Fruit fly (Drosophila melanogaster) whole organism, embryonic: ENCODE data around the gene CG1738.

Experiments
- Atf-2 ChIP-seq: fragments of 200-800 bp; sonication (Bioruptor generic); optimal IDR thresholded peaks from 2 replicates; lab custom pipeline; 2016; ENCODE audit warnings: missing biosample characterization, missing genetic modification characterization
- C15 ChIP-seq: fragments of 200-800 bp; sonication (Bioruptor generic); IDR thresholded peaks from 3 replicates; pipeline ENCODE4 v1.3.6; 2022; ENCODE audit warnings: missing biosample characterization, missing genetic modification characterization
- CG10267 ChIP-seq: fragments of 200-800 bp; sonication (Bioruptor generic); optimal IDR thresholded peaks from 2 replicates; lab custom pipeline; 2018; ENCODE audit warnings: missing biosample characterization, mild to moderate bottlenecking, missing genetic modification characterization, moderate library complexity
- CG10543 ChIP-seq: fragments of 200-800 bp; sonication (Bioruptor generic); optimal IDR thresholded peaks from 3 replicates; lab custom pipeline; 2017; ENCODE audit warnings: missing biosample characterization, mild to moderate bottlenecking, missing genetic modification characterization, moderate library complexity
- CG14014 ChIP-seq: fragments of 200-800 bp; sonication (Bioruptor generic); IDR thresholded peaks from 2 replicates; pipeline ENCODE4 v1.3.6; 2022; ENCODE audit warnings: missing biosample characterization, missing genetic modification characterization
- CG14441 ChIP-seq: fragments of 200-800 bp; sonication (Bioruptor generic); IDR thresholded peaks from 2 replicates; pipeline ENCODE4 v1.3.6; 2022; ENCODE audit warnings: missing biosample characterization, missing genetic modification characterization
- CG1529 ChIP-seq: fragments of 200-800 bp; sonication (Bioruptor generic); optimal IDR thresholded peaks from 3 replicates; lab custom pipeline; 2018; ENCODE audit warnings: missing biosample characterization, missing genetic modification characterization
- CG15696 ChIP-seq: fragments of 200-800 bp; sonication (Bioruptor generic); optimal IDR thresholded peaks from 2 replicates; lab custom pipeline; 2019; ENCODE audit warnings: missing biosample characterization, mild to moderate bottlenecking, missing genetic modification characterization, moderate library complexity
- CG2120 ChIP-seq: fragments of 200-800 bp; sonication (Bioruptor generic); optimal IDR thresholded peaks from 3 replicates; lab custom pipeline; 2016; ENCODE audit warnings: missing biosample characterization, missing genetic modification characterization
- CG3838 ChIP-seq: fragments of 200-800 bp; sonication (Bioruptor generic); optimal IDR thresholded peaks from 3 replicates; lab custom pipeline; 2016; ENCODE audit warnings: missing biosample characterization, missing genetic modification characterization
- CG3847 ChIP-seq: fragments of 200-800 bp; sonication (Bioruptor generic); IDR thresholded peaks from 2 replicates; pipeline ENCODE4 v1.3.6; 2022; ENCODE audit warnings: missing biosample characterization, missing genetic modification characterization
- CG4707 ChIP-seq: fragments of 200-800 bp; sonication (Bioruptor generic); optimal IDR thresholded peaks from 2 replicates; lab custom pipeline; 2018; ENCODE audit warnings: missing biosample characterization, mild to moderate bottlenecking, missing genetic modification characterization, moderate library complexity
- CG6654 ChIP-seq: fragments of 200-800 bp; sonication (Bioruptor generic); optimal IDR thresholded peaks from 2 replicates; lab custom pipeline; 2017; ENCODE audit warnings: missing biosample characterization, mild to moderate bottlenecking, missing genetic modification characterization
- CG6689 ChIP-seq: fragments of 200-800 bp; sonication (Bioruptor generic); IDR thresholded peaks from 2 replicates; pipeline ENCODE4 v1.3.6; 2022; ENCODE audit warnings: missing biosample characterization, missing genetic modification characterization
- CG7745 ChIP-seq: fragments of 200-800 bp; sonication (Bioruptor generic); optimal IDR thresholded peaks from 2 replicates; lab custom pipeline; 2018; ENCODE audit warnings: missing biosample characterization, mild to moderate bottlenecking, missing genetic modification characterization, moderate library complexity
- CG7987 ChIP-seq: fragments of 200-800 bp; sonication (Bioruptor generic); optimal IDR thresholded peaks from 2 replicates; lab custom pipeline; 2018; ENCODE audit warnings: missing biosample characterization, mild to moderate bottlenecking, missing genetic modification characterization, moderate library complexity
- CG8765 ChIP-seq: fragments of 200-800 bp; sonication (Bioruptor generic); IDR thresholded peaks from 2 replicates; pipeline ENCODE4 v1.3.6; 2022; ENCODE audit warnings: missing biosample characterization, missing genetic modification characterization
- CG9727 ChIP-seq: fragments of 200-800 bp; sonication (Bioruptor generic); optimal IDR thresholded peaks from 3 replicates; lab custom pipeline; 2017; ENCODE audit warnings: missing biosample characterization, mild to moderate bottlenecking, missing genetic modification characterization
- CHES-1-like ChIP-seq: fragments of 200-800 bp; sonication (Bioruptor generic); optimal IDR thresholded peaks from 2 replicates; lab custom pipeline; 2016; ENCODE audit warnings: missing biosample characterization, missing genetic modification characterization
- Camta ChIP-seq: fragments of 200-800 bp; sonication (Bioruptor generic); optimal IDR thresholded peaks from 2 replicates; lab custom pipeline; 2016; ENCODE audit warnings: missing biosample characterization, missing genetic modification characterization
- Deaf1 ChIP-seq: fragments of 200-800 bp; optimal IDR thresholded peaks from 3 replicates; lab custom pipeline; 2019; ENCODE audit warnings: missing biosample characterization, mild to moderate bottlenecking, missing genetic modification characterization, moderate library complexity
- Dek ChIP-seq: fragments of 200-800 bp; sonication (Bioruptor generic); optimal IDR thresholded peaks from 3 replicates; lab custom pipeline; 2019; ENCODE audit warnings: missing biosample characterization, mild to moderate bottlenecking, missing genetic modification characterization, moderate library complexity
- Dip3 ChIP-seq: fragments of 200-800 bp; sonication (Bioruptor generic); optimal IDR thresholded peaks from 3 replicates; lab custom pipeline; 2016; ENCODE audit warnings: missing biosample characterization, missing genetic modification characterization
- E2f1 ChIP-seq: fragments of 200-800 bp; sonication (Bioruptor generic); IDR thresholded peaks from 2 replicates; pipeline ENCODE4 v1.3.6; 2022; ENCODE audit warnings: missing biosample characterization, missing genetic modification characterization
- H2.0 ChIP-seq: fragments of 200-800 bp; sonication (Bioruptor generic); IDR thresholded peaks from 2 replicates; pipeline ENCODE4 v1.3.6; 2022; ENCODE audit warnings: missing biosample characterization, missing genetic modification characterization
- Hr51 ChIP-seq, 2 experiments: fragments of 200-800 bp; sonication (Bioruptor generic); optimal IDR thresholded peaks; 2 replicates in 1 of 2; 3 replicates in 1 of 2; lab custom pipeline; 2016 to 2018; ENCODE audit warnings: missing biosample characterization in 2 of 2, missing genetic modification characterization in 2 of 2, mild to moderate bottlenecking in 1 of 2, moderate library complexity in 1 of 2
- Myb ChIP-seq: fragments of 200-800 bp; sonication (Bioruptor generic); optimal IDR thresholded peaks from 2 replicates; lab custom pipeline; 2016; ENCODE audit warnings: missing biosample characterization, missing genetic modification characterization
- Optix ChIP-seq: fragments of 200-800 bp; sonication (Bioruptor generic); IDR thresholded peaks from 3 replicates; pipeline ENCODE4 v1.3.6; 2022; ENCODE audit warnings: missing biosample characterization, missing genetic modification characterization
- PHDP ChIP-seq: fragments of 200-800 bp; sonication (Bioruptor generic); optimal IDR thresholded peaks from 3 replicates; lab custom pipeline; 2018; ENCODE audit warnings: missing biosample characterization, mild to moderate bottlenecking, missing genetic modification characterization, moderate library complexity
- Side ChIP-seq: fragments of 200-800 bp; sonication (Bioruptor generic); optimal IDR thresholded peaks from 2 replicates; lab custom pipeline; 2016; ENCODE audit warnings: missing biosample characterization, missing genetic modification characterization
- Usf ChIP-seq: fragments of 200-800 bp; sonication (Bioruptor generic); optimal IDR thresholded peaks from 2 replicates; lab custom pipeline; 2017; ENCODE audit warnings: missing genotype, missing biosample characterization, missing genetic modification characterization
- bcd ChIP-seq: fragments of 200-800 bp; sonication (Bioruptor generic); optimal IDR thresholded peaks from 2 replicates; lab custom pipeline; 2017; ENCODE audit warnings: missing biosample characterization, mild to moderate bottlenecking, missing genetic modification characterization
- btn ChIP-seq: fragments of 200-800 bp; sonication (Bioruptor generic); optimal IDR thresholded peaks from 2 replicates; lab custom pipeline; 2016; ENCODE audit warnings: missing biosample characterization, missing genetic modification characterization
- ewg ChIP-seq: fragments of 200-800 bp; sonication (Bioruptor generic); optimal IDR thresholded peaks from 3 replicates; lab custom pipeline; 2017; ENCODE audit warnings: mild to moderate bottlenecking, missing biosample characterization, missing genetic modification reagents, missing genetic modification characterization
- gro ChIP-seq: fragments of 200-800 bp; sonication (Bioruptor generic); optimal IDR thresholded peaks from 2 replicates; lab custom pipeline; 2016; ENCODE audit warnings: missing biosample characterization, missing genetic modification characterization
- gsb-n ChIP-seq: fragments of 200-800 bp; sonication (Bioruptor generic); optimal IDR thresholded peaks from 3 replicates; lab custom pipeline; 2018; ENCODE audit warnings: missing biosample characterization, mild to moderate bottlenecking, missing genetic modification characterization
- hkb ChIP-seq, 2 experiments: fragments of 200-800 bp in 1 of 2; fragments of >200 bp in 1 of 2; sonication (Bioruptor generic) in 1 of 2; IDR thresholded peaks in 1 of 2; optimal IDR thresholded peaks in 1 of 2; 2 replicates each; pipeline versions ENCODE4 v1.3.6 to Lab custom; 2017 to 2022; ENCODE audit warnings: missing biosample characterization in 1 of 2, missing genetic modification characterization in 1 of 2
- kay ChIP-seq: fragments of 200-800 bp; sonication (Bioruptor generic); optimal IDR thresholded peaks from 2 replicates; lab custom pipeline; 2016; ENCODE audit warnings: missing biosample characterization, missing genetic modification characterization
- knrl ChIP-seq: fragments of 200-800 bp; sonication (Bioruptor generic); IDR thresholded peaks from 3 replicates; pipeline ENCODE4 v1.3.6; 2022; ENCODE audit warnings: missing biosample characterization, missing genetic modification characterization; ENCODE audit not compliant: partially characterized antibody
- lola ChIP-seq, 3 experiments: fragments of >200 bp in 2 of 3; fragments of 200-800 bp in 1 of 3; sonication (Bioruptor generic) in 1 of 3; optimal IDR thresholded peaks; 2 replicates each; lab custom pipeline; 2017 to 2019; ENCODE audit warnings: missing biosample characterization in 3 of 3, missing genetic modification characterization in 3 of 3, mild to moderate bottlenecking in 1 of 3, moderate library complexity in 1 of 3
- luna ChIP-seq: fragments of 200-800 bp; sonication (Bioruptor generic); optimal IDR thresholded peaks from 2 replicates; lab custom pipeline; 2016; ENCODE audit warnings: missing biosample characterization, missing genetic modification characterization
- odd ChIP-seq: fragments of 200-800 bp; sonication (Bioruptor generic); optimal IDR thresholded peaks from 2 replicates; lab custom pipeline; 2017; ENCODE audit warnings: missing biosample characterization, mild to moderate bottlenecking, missing genetic modification characterization
- sc ChIP-seq, 3 experiments: fragments of >200 bp in 2 of 3; fragments of 200-800 bp in 1 of 3; sonication (Bioruptor generic) in 1 of 3; optimal IDR thresholded peaks; 2 replicates in 2 of 3; 3 replicates in 1 of 3; lab custom pipeline; 2017; ENCODE audit warnings: mild to moderate bottlenecking in 1 of 3, missing biosample characterization in 1 of 3, missing genetic modification characterization in 1 of 3, missing genetic modification reagents in 1 of 3
- sens ChIP-seq: fragments of 200-800 bp; sonication (Bioruptor generic); peaks from one replicate; lab custom pipeline; 2016; ENCODE audit warnings: missing biosample characterization, missing genetic modification characterization
- tin ChIP-seq: fragments of 200-800 bp; sonication (Bioruptor generic); optimal IDR thresholded peaks from 3 replicates; lab custom pipeline; 2016; ENCODE audit warnings: missing biosample characterization, missing genetic modification characterization
- tll ChIP-seq, 2 experiments: fragments of 200-800 bp in 1 of 2; fragments of >200 bp in 1 of 2; sonication (Bioruptor generic) in 1 of 2; optimal IDR thresholded peaks; 2 replicates each; lab custom pipeline; 2017 to 2019; ENCODE audit warnings: missing biosample characterization in 2 of 2, missing genetic modification characterization in 2 of 2, mild to moderate bottlenecking in 1 of 2, moderate library complexity in 1 of 2
- tx ChIP-seq: fragments of 200-800 bp; sonication (Bioruptor generic); optimal IDR thresholded peaks from 2 replicates; lab custom pipeline; 2016; ENCODE audit warnings: missing biosample characterization, missing genetic modification characterization
- wor ChIP-seq: fragments of 200-800 bp; sonication (Bioruptor generic); IDR thresholded peaks from 2 replicates; pipeline ENCODE4 v1.3.6; 2022; ENCODE audit warnings: missing biosample characterization, missing genetic modification characterization

The CG1738 gene

DNA sequence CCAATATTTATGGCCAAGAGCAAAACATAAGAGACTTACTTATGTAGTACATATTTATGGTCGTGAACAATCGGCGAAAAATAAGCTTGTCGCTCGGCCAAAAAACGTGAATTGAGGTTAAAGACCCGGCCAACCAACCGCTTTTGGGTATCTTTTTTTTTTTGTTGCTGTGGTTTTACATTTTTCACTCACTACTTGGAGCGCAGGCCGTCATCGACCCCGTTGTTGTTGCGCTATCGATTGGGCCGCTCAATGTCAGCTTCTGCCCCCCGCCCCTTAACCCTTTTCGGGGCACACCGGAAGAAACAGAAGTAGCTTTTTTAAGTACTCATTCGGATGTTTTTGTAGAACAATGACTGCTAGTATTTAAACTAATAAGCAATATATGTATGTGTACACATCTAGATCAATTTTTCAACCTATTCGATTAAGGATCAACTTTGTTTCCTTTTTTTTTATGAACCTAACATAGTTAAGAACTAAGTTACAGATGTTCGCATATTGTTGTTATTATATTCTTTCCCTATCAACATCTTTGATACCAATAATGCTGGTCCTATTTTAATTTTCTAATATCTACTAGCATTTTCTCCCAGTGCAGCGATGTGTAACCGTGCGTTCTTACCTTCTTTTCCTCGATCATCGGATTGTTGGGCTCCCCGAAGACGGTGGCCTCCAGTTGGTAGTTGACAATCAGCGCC, 10.7 kb upstream of the CG1738 start (continued):
- TF ChIP-seq CG6654 (GFP tag; lab: Kevin White, UChicago) (peak; percentile 48), knrl (no peak), sens (GFP tag; lab: Kevin White, UChicago) (peak; percentile 95), CG8765 (GFP tag; lab: Robert Waterston, UW) (no peak), CG3847 (0 out of 2 replicates have a peak, but pooled peaks have one; percentile 24), CG7745 (tag; lab: Kevin White, UChicago) (no peak), odd (no peak), CG6689 (GFP tag; lab: Robert Waterston, UW) (peak; percentile 74), CG9727 (peak; percentile 79), ewg (GFP tag; lab: Kevin White, UChicago) (peak; percentile 48), Hr51 (GFP tag; optimal IDR thresholded peaks at IDR 0.05; lab: Kevin White, UChicago) (peak in 1 of 2 experiments; percentile 85), CG4707 (peak; percentile 12), tll (GFP tag; optimal IDR thresholded peaks at IDR 0.05; lab: Kevin White, UChicago) (no peak), Optix (GFP tag; lab: Robert Waterston, UW) (no peak), kay (peak; percentile 58), CHES-1-like (GFP tag; lab: Kevin White, UChicago) (peak; percentile 72), Myb (peak; percentile 39), CG10267 (tag; lab: Kevin White, UChicago) (peak; percentile 73), gro (peak; percentile 32), Usf (GFP tag; lab: Kevin White, UChicago) (peak; percentile 42), Deaf1 (tag; lab: Kevin White, UChicago) (no peak), CG14441 (GFP tag; lab: Robert Waterston, UW) (peak; percentile 43), CG10543 (GFP tag; lab: Kevin White, UChicago) (no peak), tin (GFP tag; lab: Kevin White, UChicago) (peak; percentile 57), E2f1 (GFP tag; lab: Robert Waterston, UW) (peak; percentile 63), Camta (peak; percentile 55), wor (GFP tag; lab: Robert Waterston, UW) (0 out of 2 replicates have a peak, but pooled peaks have one; percentile 28), Atf-2 (GFP tag; lab: Kevin White, UChicago) (peak; percentile 29), CG1529 (GFP tag; lab: Kevin White, UChicago) (no peak), PHDP (tag; lab: Kevin White, UChicago) (peak; percentile 70), Dip3 (GFP tag; lab: Kevin White, UChicago) (peak; percentile 8), sc (optimal IDR thresholded peaks at IDR 0.05; lab: Kevin White, UChicago) (no peak), sc (GFP tag; optimal IDR thresholded peaks at IDR 0.05; lab: Kevin White, UChicago) (peak; percentile 51), btn (GFP tag; lab: Kevin White, UChicago) (peak; percentile 51), gsb-n (tag; lab: Kevin White, UChicago) (no peak), CG7987 (GFP tag; lab: Kevin White, UChicago) (no peak), CG15696 (tag; lab: Kevin White, UChicago) (peak; percentile 22), bcd (GFP tag; lab: Kevin White, UChicago) (peak; percentile 69), CG3838 (GFP tag; lab: Kevin White, UChicago) (no peak), luna (GFP tag; lab: Kevin White, UChicago) (no peak), Dek (tag; lab: Kevin White, UChicago) (peak; percentile 63), H2.0 (GFP tag; lab: Robert Waterston, UW) (0 out of 2 replicates have a peak, but pooled peaks have one; percentile 12), CG14014 (GFP tag; lab: Robert Waterston, UW) (peak; percentile 68; the same call in 1 of the 2 replicates), Side (GFP tag; lab: Kevin White, UChicago) (peak; percentile 52), tx (peak; percentile 59), lola (GFP tag; optimal IDR thresholded peaks at IDR 0.05; lab: Kevin White, UChicago) (peak in 1 of 3 experiments; percentile 76), CG2120 (GFP tag; lab: Kevin White, UChicago) (peak; percentile 63), hkb (optimal IDR thresholded peaks at IDR 0.05; lab: Kevin White, UChicago) (no peak), hkb (GFP tag; IDR thresholded peaks at IDR 0.05; lab: Robert Waterston, UW) (peak; percentile 74), C15 (GFP tag; lab: Robert Waterston, UW) (no peak)
